Worm (Caenorhabditis elegans) whole organism, L1 larva: ENCODE data around the gene mrps-18C.

Experiments used
- ama-1 ChIP-seq: fragments of 150-350 bp; optimal IDR thresholded peaks from 2 replicates; lab custom pipeline; 2014
- ces-1 ChIP-seq: fragments of 150-350 bp; optimal IDR thresholded peaks from 2 replicates; lab custom pipeline; 2014; ENCODE audit warnings: missing biosample characterization, missing genetic modification reagents, missing genetic modification characterization
- lir-3 ChIP-seq: sonication (generic microtip); optimal IDR thresholded peaks from 2 replicates; lab custom pipeline; 2016; ENCODE audit warnings: mild to moderate bottlenecking, missing genetic modification characterization, moderate library complexity, missing compliant biosample characterization; ENCODE audit not compliant: poor library complexity
- nhr-76 ChIP-seq: sonication (generic microtip); optimal IDR thresholded peaks from 2 replicates; lab custom pipeline; 2017; ENCODE audit warnings: missing biosample characterization, missing genetic modification characterization
- nhr-77 ChIP-seq: fragments of 150-350 bp; optimal IDR thresholded peaks from 2 replicates; lab custom pipeline; 2014; ENCODE audit warnings: missing biosample characterization, missing genetic modification characterization
- zag-1 ChIP-seq: fragments of 150-350 bp; optimal IDR thresholded peaks from 2 replicates; lab custom pipeline; 2014; ENCODE audit warnings: missing biosample characterization, missing genetic modification characterization

DNA sequence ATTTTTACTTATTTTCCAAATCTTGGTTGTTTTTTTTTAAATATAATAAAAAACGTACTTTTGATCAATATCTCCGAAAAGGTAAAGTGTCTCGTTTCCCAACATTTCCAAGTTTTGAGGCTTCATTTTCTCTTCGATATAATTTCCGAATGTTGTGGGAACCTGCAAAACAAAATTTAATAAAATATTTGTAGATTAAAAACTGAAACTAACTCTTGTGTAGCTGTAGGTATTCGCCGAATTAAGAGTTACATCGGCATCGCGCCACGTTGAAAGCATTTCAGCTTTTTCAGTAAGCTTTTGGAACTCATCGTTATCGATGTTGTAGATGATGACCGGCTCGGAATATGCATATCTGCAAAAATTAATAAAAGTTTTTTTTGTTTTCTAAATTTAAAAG is 27.0 kb downstream of the mrps-18C start, which contains the start of gene vps-22:
- no peak for TF ChIP-seq zag-1 (tag; lab: Kevin White, UChicago)
- TF ChIP-seq ces-1 (GFP tag; lab: Kevin White, UChicago): no peak
- TF ChIP-seq nhr-77 (tag; lab: Kevin White, UChicago): no peak
- TF ChIP-seq ama-1: no peak
- TF ChIP-seq nhr-76: no peak
- TF ChIP-seq lir-3 (tag; lab: Kevin White, UChicago): no peak
